Fruit fly (Drosophila melanogaster) whole organism, embryonic: ENCODE measurements around the gene intr.

Source experiments
- Bgb ChIP-seq: fragments of 200-800 bp; sonication (Bioruptor generic); IDR thresholded peaks from 2 replicates; pipeline ENCODE4 v1.3.6; 2022; ENCODE audit warnings: missing biosample characterization, missing genetic modification characterization; ENCODE audit not compliant: partially characterized antibody
- BtbVII ChIP-seq: fragments of 200-800 bp; sonication (Bioruptor generic); optimal IDR thresholded peaks from 3 replicates; lab custom pipeline; 2017; ENCODE audit warnings: missing biosample characterization, mild to moderate bottlenecking, missing genetic modification characterization
- CG10366 ChIP-seq: fragments of 200-800 bp; sonication (Bioruptor generic); IDR thresholded peaks from 2 replicates; pipeline ENCODE4 v1.3.6; 2022; ENCODE audit warnings: missing biosample characterization, missing genetic modification characterization
- CG11695 ChIP-seq: fragments of 200-800 bp; sonication (Bioruptor generic); IDR thresholded peaks from 3 replicates; pipeline ENCODE4 v1.3.6; 2022; ENCODE audit warnings: missing biosample characterization, missing genetic modification characterization
- CG12155 ChIP-seq: fragments of 200-800 bp; sonication (Bioruptor generic); optimal IDR thresholded peaks from 3 replicates; lab custom pipeline; 2016; ENCODE audit warnings: missing biosample characterization, missing genetic modification characterization
- CG12219 ChIP-seq: fragments of 200-800 bp; sonication (Bioruptor generic); optimal IDR thresholded peaks from 3 replicates; lab custom pipeline; 2018; ENCODE audit warnings: missing biosample characterization, mild to moderate bottlenecking, missing genetic modification characterization
- CG14050 ChIP-seq: fragments of 200-800 bp; sonication (Bioruptor generic); IDR thresholded peaks from 3 replicates; pipeline ENCODE4 v1.3.6; 2022; ENCODE audit warnings: missing biosample characterization, missing genetic modification characterization
- CG14441 ChIP-seq: fragments of 200-800 bp; sonication (Bioruptor generic); IDR thresholded peaks from 2 replicates; pipeline ENCODE4 v1.3.6; 2022; ENCODE audit warnings: missing biosample characterization, missing genetic modification characterization
- CG16815 ChIP-seq: fragments of 200-800 bp; sonication (Bioruptor generic); optimal IDR thresholded peaks from 3 replicates; lab custom pipeline; 2017; ENCODE audit warnings: missing biosample characterization, mild to moderate bottlenecking, missing genetic modification characterization
- CG17328 ChIP-seq: fragments of 200-800 bp; sonication (Bioruptor generic); IDR thresholded peaks from 2 replicates; pipeline ENCODE4 v1.3.6; 2022; ENCODE audit warnings: missing biosample characterization, missing genetic modification characterization
- CG18764 ChIP-seq: fragments of 200-800 bp; sonication (Bioruptor generic); optimal IDR thresholded peaks from 3 replicates; lab custom pipeline; 2016; ENCODE audit warnings: missing biosample characterization, missing genetic modification characterization
- CG3163 ChIP-seq: fragments of 200-800 bp; sonication (Bioruptor generic); optimal IDR thresholded peaks from 3 replicates; lab custom pipeline; 2016; ENCODE audit warnings: missing biosample characterization, missing genetic modification characterization
- CG32767 ChIP-seq: fragments of 200-800 bp; sonication (Bioruptor generic); IDR thresholded peaks from 2 replicates; pipeline ENCODE4 v1.3.6; 2022; ENCODE audit warnings: missing biosample characterization, missing genetic modification characterization
- CG3847 ChIP-seq: fragments of 200-800 bp; sonication (Bioruptor generic); IDR thresholded peaks from 2 replicates; pipeline ENCODE4 v1.3.6; 2022; ENCODE audit warnings: missing biosample characterization, missing genetic modification characterization
- CG8281 ChIP-seq: fragments of 200-800 bp; sonication (Bioruptor generic); optimal IDR thresholded peaks from 2 replicates; lab custom pipeline; 2018; ENCODE audit warnings: missing biosample characterization, mild to moderate bottlenecking, missing genetic modification characterization, moderate library complexity
- CG8359 ChIP-seq: fragments of 200-800 bp; sonication (Bioruptor generic); optimal IDR thresholded peaks from 2 replicates; lab custom pipeline; 2017; ENCODE audit warnings: missing biosample characterization, mild to moderate bottlenecking, missing genetic modification characterization, borderline replicate concordance
- Dll ChIP-seq: fragments of 200-800 bp; sonication (Bioruptor generic); IDR thresholded peaks from 4 replicates; pipeline ENCODE4 v1.3.6; 2022; ENCODE audit warnings: missing biosample characterization, missing genetic modification characterization; ENCODE audit not compliant: partially characterized antibody
- Doc2 ChIP-seq: fragments of 200-800 bp; sonication (Bioruptor generic); IDR thresholded peaks from 2 replicates; pipeline ENCODE4 v1.3.6; 2022; ENCODE audit warnings: missing biosample characterization, missing genetic modification characterization
- Ets97D ChIP-seq: fragments of 200-800 bp; sonication (Bioruptor generic); optimal IDR thresholded peaks from 3 replicates; lab custom pipeline; 2016; ENCODE audit warnings: missing biosample characterization, missing genetic modification characterization
- MTF-1 ChIP-seq: fragments of 200-800 bp; sonication (Bioruptor generic); optimal IDR thresholded peaks from 2 replicates; lab custom pipeline; 2018; ENCODE audit warnings: missing biosample characterization, mild to moderate bottlenecking, missing genetic modification characterization, borderline replicate concordance
- Mad ChIP-seq: fragments of 200-800 bp; sonication (Bioruptor generic); optimal IDR thresholded peaks from 2 replicates; lab custom pipeline; 2016; ENCODE audit warnings: missing biosample characterization, missing genetic modification characterization
- Mes4 ChIP-seq: fragments of 200-800 bp; sonication (Bioruptor generic); optimal IDR thresholded peaks from 2 replicates; lab custom pipeline; 2016; ENCODE audit warnings: missing biosample characterization, missing genetic modification characterization
- Mrtf ChIP-seq: fragments of 200-800 bp; sonication (Bioruptor generic); IDR thresholded peaks from 3 replicates; pipeline ENCODE4 v1.3.6; 2022; ENCODE audit warnings: missing biosample characterization, missing genetic modification characterization
- Six4 ChIP-seq: fragments of 200-800 bp; sonication (Bioruptor generic); optimal IDR thresholded peaks from 2 replicates; lab custom pipeline; 2016; ENCODE audit warnings: missing biosample characterization, missing genetic modification characterization
- Stat92E ChIP-seq, 3 experiments: fragments of >200 bp in 2 of 3; fragments of 200-800 bp in 1 of 3; sonication (Bioruptor generic) in 1 of 3; optimal IDR thresholded peaks; 2 replicates each; lab custom pipeline; 2017 to 2019; ENCODE audit warnings: missing biosample characterization in 3 of 3, missing genetic modification characterization in 3 of 3, mild to moderate bottlenecking in 1 of 3, moderate library complexity in 1 of 3
- caup ChIP-seq: fragments of 200-800 bp; sonication (Bioruptor generic); optimal IDR thresholded peaks from 3 replicates; lab custom pipeline; 2017; ENCODE audit warnings: missing biosample characterization, mild to moderate bottlenecking, missing genetic modification characterization, moderate library complexity; ENCODE audit not compliant: severe bottlenecking
- cg ChIP-seq: fragments of 200-800 bp; sonication (Bioruptor generic); optimal IDR thresholded peaks from 3 replicates; lab custom pipeline; 2019; ENCODE audit warnings: missing biosample characterization, mild to moderate bottlenecking, missing genetic modification characterization, moderate library complexity
- crp ChIP-seq, 2 experiments: fragments of 200-800 bp; sonication (Bioruptor generic); optimal IDR thresholded peaks; 2 replicates in 1 of 2; 3 replicates in 1 of 2; lab custom pipeline; 2017; ENCODE audit warnings: missing biosample characterization in 2 of 2, missing genetic modification characterization in 2 of 2, mild to moderate bottlenecking in 1 of 2, moderate library complexity in 1 of 2
- da ChIP-seq: fragments of 200-800 bp; sonication (Bioruptor generic); optimal IDR thresholded peaks from 2 replicates; lab custom pipeline; 2016; ENCODE audit warnings: missing biosample characterization, missing genetic modification characterization
- dan ChIP-seq: fragments of 200-800 bp; sonication (Bioruptor generic); IDR thresholded peaks from 2 replicates; pipeline ENCODE4 v1.3.6; 2022; ENCODE audit warnings: missing biosample characterization, missing genetic modification characterization
- dmrt99B ChIP-seq: fragments of 200-800 bp; sonication (Bioruptor generic); optimal IDR thresholded peaks from 2 replicates; lab custom pipeline; 2018; ENCODE audit warnings: missing biosample characterization, mild to moderate bottlenecking, missing genetic modification characterization, moderate library complexity
- gce ChIP-seq: fragments of 200-800 bp; sonication (Bioruptor generic); IDR thresholded peaks from 3 replicates; pipeline ENCODE4 v1.3.6; 2022; ENCODE audit warnings: missing biosample characterization, missing genetic modification characterization
- jing ChIP-seq: fragments of 200-800 bp; sonication (Bioruptor generic); optimal IDR thresholded peaks from 2 replicates; lab custom pipeline; 2018; ENCODE audit warnings: missing biosample characterization, mild to moderate bottlenecking, missing genetic modification characterization
- lov ChIP-seq, 2 experiments: fragments of 200-800 bp in 1 of 2; fragments of >200 bp in 1 of 2; sonication (Bioruptor generic) in 1 of 2; IDR thresholded peaks in 1 of 2; optimal IDR thresholded peaks in 1 of 2; 2 replicates in 1 of 2; 3 replicates in 1 of 2; pipeline versions ENCODE4 v1.3.6 to Lab custom; 2017 to 2022; ENCODE audit warnings: missing biosample characterization in 1 of 2, missing genetic modification characterization in 1 of 2
- mirr ChIP-seq: fragments of 200-800 bp; sonication (Bioruptor generic); optimal IDR thresholded peaks from 3 replicates; lab custom pipeline; 2018; ENCODE audit warnings: missing biosample characterization, mild to moderate bottlenecking, missing genetic modification characterization
- pzg ChIP-seq: fragments of 200-800 bp; sonication (Bioruptor generic); optimal IDR thresholded peaks from 3 replicates; lab custom pipeline; 2018; ENCODE audit warnings: missing biosample characterization, mild to moderate bottlenecking, missing genetic modification characterization, moderate library complexity
- row ChIP-seq: fragments of 200-800 bp; sonication (Bioruptor generic); IDR thresholded peaks from 3 replicates; pipeline ENCODE4 v1.3.6; 2022; ENCODE audit warnings: missing biosample characterization, missing genetic modification characterization
- ssp ChIP-seq: fragments of 200-800 bp; sonication (Bioruptor generic); IDR thresholded peaks from 2 replicates; pipeline ENCODE4 v1.3.6; 2022; ENCODE audit warnings: missing biosample characterization, missing genetic modification characterization
- tna ChIP-seq: fragments of 200-800 bp; sonication (Bioruptor generic); IDR thresholded peaks from 2 replicates; pipeline ENCODE4 v1.3.6; 2022; ENCODE audit warnings: missing biosample characterization, missing genetic modification characterization; ENCODE audit not compliant: partially characterized antibody
- vnd ChIP-seq: fragments of 200-800 bp; sonication (Bioruptor generic); IDR thresholded peaks from 3 replicates; pipeline ENCODE4 v1.3.6; 2022; ENCODE audit warnings: missing biosample characterization, missing genetic modification characterization; ENCODE audit not compliant: partially characterized antibody
- wek ChIP-seq: fragments of 200-800 bp; sonication (Bioruptor generic); optimal IDR thresholded peaks from 3 replicates; lab custom pipeline; 2018; ENCODE audit warnings: missing biosample characterization, mild to moderate bottlenecking, missing genetic modification characterization, moderate library complexity
- zf30C ChIP-seq: fragments of 200-800 bp; sonication (Bioruptor generic); optimal IDR thresholded peaks from 3 replicates; lab custom pipeline; 2018; ENCODE audit warnings: missing biosample characterization, mild to moderate bottlenecking, missing genetic modification characterization

Gene intr

dm6 chr3R:28819555-28820305, 29.4 kb downstream of the intr start, which contains the start of the genes CG1523 and CG1647 (continued):
- peak; percentile 38 for TF ChIP-seq wek (GFP tag; lab: Kevin White, UChicago)
- peak; percentile 45 for TF ChIP-seq CG18764
- TF ChIP-seq lov (optimal IDR thresholded peaks at IDR 0.05; lab: Kevin White, UChicago), result no peak
- TF ChIP-seq lov (GFP tag; IDR thresholded peaks at IDR 0.05; lab: Robert Waterston, UW), result 0 out of 3 replicates have a peak, but pooled peaks have one; percentile 56
- peak; percentile 51; the same call in 1 of the 2 replicates for TF ChIP-seq CG10366 (GFP tag; lab: Robert Waterston, UW)
- TF ChIP-seq CG12155 (GFP tag; lab: Kevin White, UChicago), result peak; percentile 60
- no peak for TF ChIP-seq tna
- peak; percentile 33 for TF ChIP-seq Mes4 (GFP tag; lab: Kevin White, UChicago)
- no peak for TF ChIP-seq CG8359 (GFP tag; lab: Kevin White, UChicago)
- peak; percentile 38; the same call in 1 of the 3 replicates for TF ChIP-seq CG11695
- TF ChIP-seq da (GFP tag; lab: Kevin White, UChicago), result no peak
- no peak for TF ChIP-seq cg (GFP tag; lab: Kevin White, UChicago)
- TF ChIP-seq CG3163 (GFP tag; lab: Kevin White, UChicago), result peak; percentile 35
- TF ChIP-seq CG32767 (GFP tag; lab: Robert Waterston, UW), result no peak
- TF ChIP-seq Stat92E (GFP tag; optimal IDR thresholded peaks at IDR 0.05; lab: Kevin White, UChicago), result no peak
- TF ChIP-seq Bgb (GFP tag; lab: Robert Waterston, UW), result peak; percentile 53
- TF ChIP-seq Six4 (GFP tag; lab: Kevin White, UChicago), result peak; percentile 52
- TF ChIP-seq Mrtf (GFP tag; lab: Robert Waterston, UW), result peak; percentile 26; the same call in 1 of the 3 replicates
- TF ChIP-seq CG17328 (GFP tag; lab: Robert Waterston, UW), result peak; percentile 60; the same call in 1 of the 2 replicates
- no peak for TF ChIP-seq jing (GFP tag; lab: Kevin White, UChicago)
- TF ChIP-seq CG14441 (GFP tag; lab: Robert Waterston, UW), result peak; percentile 58
- TF ChIP-seq caup (GFP tag; lab: Kevin White, UChicago), result no peak
- TF ChIP-seq BtbVII, result no peak
- TF ChIP-seq pzg (GFP tag; lab: Kevin White, UChicago), result peak; percentile 20
- TF ChIP-seq CG14050, result 0 out of 3 replicates have a peak, but pooled peaks have one; percentile 26
- peak; percentile 82 for TF ChIP-seq row
- TF ChIP-seq Dll (GFP tag; lab: Robert Waterston, UW), result peak; percentile 72
- TF ChIP-seq vnd (GFP tag; lab: Robert Waterston, UW), result no peak
- peak; percentile 47 for TF ChIP-seq CG16815 (GFP tag; lab: Kevin White, UChicago)
- TF ChIP-seq dmrt99B, result no peak
- TF ChIP-seq crp (GFP tag; optimal IDR thresholded peaks at IDR 0.05; lab: Kevin White, UChicago), result no peak
- no peak for TF ChIP-seq dan (GFP tag; lab: Robert Waterston, UW)
- peak; percentile 29 for TF ChIP-seq Mad (GFP tag; lab: Kevin White, UChicago)
- no peak for TF ChIP-seq CG12219 (GFP tag; lab: Kevin White, UChicago)
- TF ChIP-seq CG3847 (GFP tag; lab: Robert Waterston, UW), result peak; percentile 51
- TF ChIP-seq gce (GFP tag; lab: Robert Waterston, UW), result peak; percentile 38; the same call in 1 of the 3 replicates
- TF ChIP-seq CG8281 (tag; lab: Kevin White, UChicago), result no peak
- TF ChIP-seq MTF-1 (GFP tag; lab: Kevin White, UChicago), result no peak
- TF ChIP-seq ssp (GFP tag; lab: Robert Waterston, UW), result peak; percentile 38; the same call in 1 of the 2 replicates
- peak; percentile 7 for TF ChIP-seq Ets97D (GFP tag; lab: Kevin White, UChicago)
- no peak for TF ChIP-seq mirr
- no peak for TF ChIP-seq zf30C (GFP tag; lab: Kevin White, UChicago)
- TF ChIP-seq Doc2 (GFP tag; lab: Robert Waterston, UW), result no peak
